Fruit fly (Drosophila melanogaster): ENCODE data around the gene CG4572.

Gene CG4572

DNA sequence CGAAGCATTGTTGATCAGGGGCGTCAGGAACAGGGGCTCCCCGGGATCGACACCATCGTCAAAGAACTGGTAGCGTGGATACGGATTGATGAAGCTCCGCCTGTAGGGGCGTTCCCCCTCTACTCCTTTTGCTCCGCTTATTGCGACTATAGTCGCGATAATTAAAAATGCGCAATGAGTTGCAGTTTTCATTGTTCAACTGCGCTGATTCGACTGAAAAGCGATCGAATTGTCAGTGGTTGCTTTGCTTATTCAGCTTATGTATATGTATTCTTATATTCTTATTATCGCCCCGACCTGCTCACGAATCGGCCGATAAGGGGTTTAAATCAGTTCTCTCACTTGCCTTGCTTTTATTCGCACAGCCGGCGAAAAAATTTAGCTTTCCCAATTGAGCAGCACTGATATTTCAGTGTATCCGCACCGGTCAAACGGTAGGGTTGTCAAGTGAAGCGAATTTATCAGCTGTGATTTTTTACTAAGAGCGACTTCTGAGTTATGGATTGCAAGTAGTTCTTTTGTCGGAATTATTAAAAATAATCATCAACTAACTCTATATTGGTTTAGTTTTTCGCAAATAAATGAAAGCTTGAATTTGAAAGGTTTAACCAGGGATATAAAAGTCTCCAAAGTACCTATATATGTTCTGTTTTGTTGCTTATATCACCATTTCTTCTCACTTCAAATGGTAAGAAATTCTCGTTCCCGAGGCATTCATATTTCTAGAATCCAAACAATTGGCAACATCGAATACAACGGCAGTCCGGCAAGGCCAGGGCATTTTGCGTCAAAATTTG, at the start of gene CG4572, which contains the start of gene CG4686 (continued):
- TF ChIP-seq ara (GFP tag; IDR thresholded peaks at IDR 0.05), result 0 out of 2 replicates have a peak, but pooled peaks have one; percentile 46
- TF ChIP-seq CG32772 (GFP tag; IDR thresholded peaks at IDR 0.05), result peak; percentile 59
- TF ChIP-seq E2f1 (GFP tag; IDR thresholded peaks at IDR 0.05), result peak; percentile 72
- TF ChIP-seq CG4328 (GFP tag; optimal IDR thresholded peaks at IDR 0.05), result peak; percentile 68
- peak; percentile 48 for TF ChIP-seq kah (GFP tag; optimal IDR thresholded peaks at IDR 0.05)
- peak; percentile 76 for TF ChIP-seq Hmr (GFP tag; optimal IDR thresholded peaks at IDR 0.05)
- TF ChIP-seq CG13287 (GFP tag; IDR thresholded peaks at IDR 0.05; ENCODE audit: partially characterized antibody), result peak; percentile 58; the same call in 1 of the 2 replicates
- peak; percentile 92 for TF ChIP-seq dysf (GFP tag; IDR thresholded peaks at IDR 0.05)
- peak; percentile 87 for TF ChIP-seq CG15696 (tag; optimal IDR thresholded peaks at IDR 0.05)
- no peak; the same call in 2 of the 3 replicates for TF ChIP-seq Mrtf (GFP tag; IDR thresholded peaks at IDR 0.05)
- TF ChIP-seq CG17829 (tag; optimal IDR thresholded peaks at IDR 0.05), result peak; percentile 92
- no peak for TF ChIP-seq CG7745 (tag; optimal IDR thresholded peaks at IDR 0.05)
- no peak for TF ChIP-seq CG32767 (GFP tag; IDR thresholded peaks at IDR 0.05)
- TF ChIP-seq hb (GFP tag; IDR thresholded peaks at IDR 0.05; ENCODE audit: partially characterized antibody), result no peak
- peak; percentile 42 for TF ChIP-seq CG12219 (GFP tag; optimal IDR thresholded peaks at IDR 0.05)
- peak; percentile 60 for TF ChIP-seq crc (GFP tag; optimal IDR thresholded peaks at IDR 0.05)
- peak; percentile 58 for TF ChIP-seq CG9876 (GFP tag; optimal IDR thresholded peaks at IDR 0.05)
- TF ChIP-seq Vsx1 (GFP tag; optimal IDR thresholded peaks at IDR 0.05), result no peak
- peak; percentile 86 for TF ChIP-seq CG12659 (GFP tag; optimal IDR thresholded peaks at IDR 0.05)
- TF ChIP-seq bsh (GFP tag; optimal IDR thresholded peaks at IDR 0.05), result peak in 1 of 2 experiments; percentile 58
- peak; percentile 35; the same call in 1 of the 2 replicates for TF ChIP-seq esg (GFP tag; conservative IDR thresholded peaks at IDR 0.05)
- TF ChIP-seq CG17612 (GFP tag; IDR thresholded peaks at IDR 0.05), result 0 out of 2 replicates have a peak, but pooled peaks have one; percentile 49
- peak; percentile 55 for TF ChIP-seq CG31388 (GFP tag; optimal IDR thresholded peaks at IDR 0.05)
- TF ChIP-seq chinmo (GFP tag; IDR thresholded peaks at IDR 0.05; ENCODE audit: partially characterized antibody), result no peak
- TF ChIP-seq CG15514 (GFP tag; optimal IDR thresholded peaks at IDR 0.05), result peak; percentile 91
- peak; percentile 72 for TF ChIP-seq CG16863 (GFP tag; optimal IDR thresholded peaks at IDR 0.05)
- TF ChIP-seq CG6272 (GFP tag; IDR thresholded peaks at IDR 0.05), result peak; percentile 75
- peak; percentile 5; the same call in 1 of the 3 replicates for TF ChIP-seq sr (GFP tag; IDR thresholded peaks at IDR 0.05)
- peak; percentile 68 for TF ChIP-seq Ada2b (GFP tag; IDR thresholded peaks at IDR 0.05)
- TF ChIP-seq sens-2 (GFP tag; IDR thresholded peaks at IDR 0.05), result peak; percentile 33; the same call in 1 of the 2 replicates
- peak; percentile 70 for TF ChIP-seq Antp (GFP tag; optimal IDR thresholded peaks at IDR 0.05)
- TF ChIP-seq Mes4 (GFP tag; optimal IDR thresholded peaks at IDR 0.05), result peak; percentile 74
- no peak for TF ChIP-seq Doc2 (GFP tag; IDR thresholded peaks at IDR 0.05)
- peak; percentile 70 for TF ChIP-seq CG8924 (tag; optimal IDR thresholded peaks at IDR 0.05)
- TF ChIP-seq row (GFP tag; IDR thresholded peaks at IDR 0.05), result peak; percentile 89
- no peak for TF ChIP-seq CG34224 (GFP tag; IDR thresholded peaks at IDR 0.05; ENCODE audit: partially characterized antibody)
- peak; percentile 86 for TF ChIP-seq CG32532 (GFP tag; IDR thresholded peaks at IDR 0.05)
- peak; percentile 68 for TF ChIP-seq HHEX (GFP tag; optimal IDR thresholded peaks at IDR 0.05)
- peak; percentile 67 for TF ChIP-seq CG12104 (GFP tag; optimal IDR thresholded peaks at IDR 0.05)
- no peak; the same call in 1 of the 2 replicates for TF ChIP-seq chm (GFP tag; IDR thresholded peaks at IDR 0.05)
- TF ChIP-seq wek (GFP tag; optimal IDR thresholded peaks at IDR 0.05), result no peak
- peak; percentile 34 for TF ChIP-seq trh (GFP tag; optimal IDR thresholded peaks at IDR 0.05)
- TF ChIP-seq so (GFP tag; IDR thresholded peaks at IDR 0.05), result no peak
- TF ChIP-seq btn (GFP tag; optimal IDR thresholded peaks at IDR 0.05), result peak; percentile 19
- TF ChIP-seq luna (GFP tag; optimal IDR thresholded peaks at IDR 0.05), result peak; percentile 53
- peak; percentile 39 for TF ChIP-seq org-1 (GFP tag; optimal IDR thresholded peaks at IDR 0.05)
- peak; percentile 8 for TF ChIP-seq psq (GFP tag; optimal IDR thresholded peaks at IDR 0.05)
- TF ChIP-seq az2 (GFP tag; optimal IDR thresholded peaks at IDR 0.05), result peak; percentile 64
- no peak for TF ChIP-seq CG7963 (GFP tag; IDR thresholded peaks at IDR 0.05; ENCODE audit: partially characterized antibody)
